Fruit fly (Drosophila melanogaster) S2 (cell line): ENCODE measurements around the gene CG15543.

Source experiments
- CG8478 ChIP-seq: fragments of >200 bp; optimal IDR thresholded peaks from 2 replicates; lab custom pipeline; 2018
- CTCF ChIP-seq, 2 experiments: fragments of >200 bp; optimal IDR thresholded peaks; 2 replicates each; lab custom pipeline; 2018

- no peak for TF ChIP-seq CG8478 (lab: Kevin White, UChicago)
- no peak for TF ChIP-seq CTCF (optimal IDR thresholded peaks at IDR 0.05; lab: Kevin White, UChicago)
These were observed 11.6 kb upstream of the CG15543 start, which contains the start of gene CG11313 for dm6 chr3R:30731065-30731464.
